Worm (Caenorhabditis elegans) whole organism, mixed stage, embryonic: Measurements from ENCODE around the gene T25B2.3.

ENCODE experiments used
- elt-1 ChIP-seq: sonication (generic microtip); optimal IDR thresholded peaks from 2 replicates; lab custom pipeline; 2017; ENCODE audit warnings: missing genetic modification characterization, mild to moderate bottlenecking, missing compliant biosample characterization, antibody characterized with exemption, moderate library complexity, borderline replicate concordance; ENCODE audit not compliant: insufficient read depth
- lin-13 ChIP-seq: fragments of 150-350 bp; optimal IDR thresholded peaks from 2 replicates; lab custom pipeline; 2014; ENCODE audit warnings: missing biosample characterization, missing genetic modification characterization
- lsy-2 ChIP-seq: fragments of 150-350 bp; optimal IDR thresholded peaks from 2 replicates; lab custom pipeline; 2014; ENCODE audit warnings: missing biosample characterization, missing genetic modification characterization
- mab-5 ChIP-seq: fragments of 150-350 bp; optimal IDR thresholded peaks from 2 replicates; lab custom pipeline; 2014; ENCODE audit warnings: missing biosample characterization, missing genetic modification characterization
- nhr-237 ChIP-seq: fragments of 150-350 bp; optimal IDR thresholded peaks from 2 replicates; lab custom pipeline; 2014; ENCODE audit warnings: missing biosample characterization, missing genetic modification characterization
- nhr-28 ChIP-seq: fragments of 150-350 bp; optimal IDR thresholded peaks from 2 replicates; lab custom pipeline; 2014; ENCODE audit warnings: missing biosample characterization, missing genetic modification characterization
- pha-4 ChIP-seq: fragments of 150-350 bp; optimal IDR thresholded peaks from 2 replicates; lab custom pipeline; 2018; ENCODE audit warnings: missing biosample characterization, missing genetic modification reagents, missing genetic modification characterization
- snpc-4 ChIP-seq: fragments of 150-350 bp; optimal IDR thresholded peaks from 2 replicates; lab custom pipeline; 2014; ENCODE audit warnings: missing biosample characterization, missing genetic modification characterization
- zip-8 ChIP-seq: fragments of 150-350 bp; optimal IDR thresholded peaks from 2 replicates; lab custom pipeline; 2014; ENCODE audit warnings: missing biosample characterization, missing genetic modification characterization

- TF ChIP-seq nhr-28 (tag; lab: Kevin White, UChicago) (no peak), lin-13 (tag; lab: Kevin White, UChicago) (no peak), snpc-4 (no peak), mab-5 (tag; lab: Kevin White, UChicago) (no peak), elt-1 (no peak), lsy-2 (tag; lab: Kevin White, UChicago) (no peak), nhr-237 (tag; lab: Kevin White, UChicago) (no peak), zip-8 (no peak), pha-4 (no peak)
These were observed 15.5 kb upstream of the T25B2.3 start, which contains the start of gene odd-2 for ce11 chrX:6160427-6160826.
